Fruit fly (Drosophila melanogaster) whole organism, prepupa: ENCODE results near the gene Top3alpha.

Experiments used
- Blimp-1 ChIP-seq: fragments of 200-800 bp; sonication (Bioruptor generic); optimal IDR thresholded peaks from 3 replicates; lab custom pipeline; 2017; ENCODE audit warnings: missing biosample characterization, missing genetic modification characterization, mild to moderate bottlenecking, moderate library complexity, missing genetic modification reagents
- CG10631 ChIP-seq: fragments of 200-800 bp; sonication (Bioruptor generic); optimal IDR thresholded peaks from 2 replicates; lab custom pipeline; 2016; ENCODE audit warnings: missing biosample characterization, missing genetic modification characterization
- CG3032 ChIP-seq: fragments of 200-800 bp; optimal IDR thresholded peaks from 2 replicates; lab custom pipeline; 2019; ENCODE audit warnings: missing biosample characterization, mild to moderate bottlenecking, missing genetic modification characterization, moderate library complexity
- CG6163 ChIP-seq: fragments of 200-800 bp; sonication (Bioruptor generic); IDR thresholded peaks from 3 replicates; pipeline ENCODE4 v1.3.6; 2022; ENCODE audit warnings: missing biosample characterization, missing genetic modification characterization
- CG8119 ChIP-seq: fragments of 200-800 bp; sonication (Bioruptor generic); IDR thresholded peaks from 3 replicates; pipeline ENCODE4 v1.3.6; 2022; ENCODE audit warnings: missing biosample characterization, missing genetic modification characterization
- CG8632 ChIP-seq: fragments of 200-800 bp; sonication (Bioruptor generic); optimal IDR thresholded peaks from 3 replicates; lab custom pipeline; 2016; ENCODE audit warnings: missing biosample characterization, missing genetic modification characterization
- Eip78C ChIP-seq: fragments of 200-800 bp; sonication (Bioruptor generic); peaks from one replicate; lab custom pipeline; 2016; ENCODE audit warnings: missing biosample characterization, missing genetic modification characterization
- Hr39 ChIP-seq: fragments of 200-800 bp; sonication (Bioruptor generic); optimal IDR thresholded peaks from 2 replicates; lab custom pipeline; 2016; ENCODE audit warnings: missing biosample characterization, missing genetic modification characterization
- Hr4 ChIP-seq: fragments of 200-800 bp; sonication (Bioruptor generic); optimal IDR thresholded peaks from 3 replicates; lab custom pipeline; 2016; ENCODE audit warnings: missing biosample characterization, missing genetic modification characterization
- eg ChIP-seq: fragments of 200-800 bp; sonication (Bioruptor generic); IDR thresholded peaks from 3 replicates; pipeline ENCODE4 v1.3.6; 2022; ENCODE audit warnings: missing biosample characterization, missing genetic modification characterization
- fd59A ChIP-seq: fragments of 200-800 bp; sonication (Bioruptor generic); optimal IDR thresholded peaks from 2 replicates; lab custom pipeline; 2017; ENCODE audit warnings: missing biosample characterization, mild to moderate bottlenecking, missing genetic modification characterization, missing genetic modification reagents
- fkh ChIP-seq: fragments of 200-800 bp; sonication (Bioruptor generic); optimal IDR thresholded peaks from 3 replicates; lab custom pipeline; 2017; ENCODE audit warnings: missing biosample characterization, mild to moderate bottlenecking, missing genetic modification characterization, moderate library complexity
- spab ChIP-seq: fragments of 200-800 bp; sonication (Bioruptor generic); optimal IDR thresholded peaks from 2 replicates; lab custom pipeline; 2017; ENCODE audit warnings: missing biosample characterization, mild to moderate bottlenecking, missing genetic modification characterization, missing genetic modification reagents
- ss ChIP-seq, 2 experiments: fragments of 200-800 bp; sonication (Bioruptor generic); optimal IDR thresholded peaks; 2 replicates in 1 of 2; 3 replicates in 1 of 2; lab custom pipeline; 2017 to 2018; ENCODE audit warnings: mild to moderate bottlenecking in 2 of 2, missing biosample characterization in 2 of 2, missing genetic modification characterization in 2 of 2, moderate library complexity in 1 of 2

DNA sequence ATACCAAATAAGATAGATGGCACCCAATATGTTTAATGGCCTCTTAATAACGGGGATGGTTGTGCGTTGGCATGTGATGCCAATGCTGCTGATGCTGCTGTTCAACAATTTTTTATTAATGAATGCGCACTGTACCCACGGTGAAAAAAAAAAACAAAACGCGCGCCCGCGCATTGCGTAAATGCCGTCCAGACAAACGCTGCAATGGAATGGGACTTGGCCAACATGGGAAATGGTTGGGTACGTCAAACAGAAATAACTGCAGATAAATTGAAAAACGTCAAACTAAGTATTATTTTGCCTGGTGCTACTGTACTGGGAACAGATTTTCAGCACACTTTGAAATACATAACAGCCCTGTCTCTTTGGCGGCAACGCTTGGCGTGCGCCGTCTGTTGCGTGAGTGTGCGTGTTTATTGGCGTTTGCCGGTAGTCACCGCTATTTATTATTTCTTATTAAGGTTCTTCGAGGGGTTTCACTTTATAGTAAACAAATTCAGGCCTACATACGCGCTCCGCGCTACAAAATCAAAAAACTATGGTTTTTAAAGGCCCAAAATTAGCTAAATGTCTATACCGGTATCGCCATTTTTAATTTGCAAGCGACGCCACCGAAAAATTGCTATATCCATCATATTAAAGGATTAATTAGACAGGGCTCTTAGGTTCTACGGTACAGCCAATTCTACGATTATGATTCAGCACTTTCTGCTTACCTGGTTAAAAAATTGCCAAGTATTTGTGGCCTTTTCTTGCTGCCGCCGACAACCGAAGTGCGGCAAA lies 45.2 kb upstream of the Top3alpha start:
- TF ChIP-seq Blimp-1 (no peak), ss (GFP tag; optimal IDR thresholded peaks at IDR 0.05; lab: Kevin White, UChicago) (peak in 1 of 2 experiments; percentile 24), Eip78C (peak; percentile 80), CG3032 (no peak), eg (GFP tag; lab: Robert Waterston, UW) (peak; percentile 62; the same call in 2 of the 3 replicates), fkh (no peak), CG10631 (GFP tag; lab: Kevin White, UChicago) (peak; percentile 37), Hr4 (GFP tag; lab: Kevin White, UChicago) (peak; percentile 69), spab (GFP tag; lab: Kevin White, UChicago) (no peak), fd59A (GFP tag; lab: Kevin White, UChicago) (no peak), CG8119 (GFP tag; lab: Robert Waterston, UW) (peak; percentile 72), CG6163 (GFP tag; lab: Robert Waterston, UW) (0 out of 3 replicates have a peak, but pooled peaks have one; percentile 61), Hr39 (GFP tag; lab: Kevin White, UChicago) (peak; percentile 17), CG8632 (GFP tag; lab: Kevin White, UChicago) (no peak)
